Worm (Caenorhabditis elegans): ENCODE results near the gene Y53F4B.11.

DNA sequence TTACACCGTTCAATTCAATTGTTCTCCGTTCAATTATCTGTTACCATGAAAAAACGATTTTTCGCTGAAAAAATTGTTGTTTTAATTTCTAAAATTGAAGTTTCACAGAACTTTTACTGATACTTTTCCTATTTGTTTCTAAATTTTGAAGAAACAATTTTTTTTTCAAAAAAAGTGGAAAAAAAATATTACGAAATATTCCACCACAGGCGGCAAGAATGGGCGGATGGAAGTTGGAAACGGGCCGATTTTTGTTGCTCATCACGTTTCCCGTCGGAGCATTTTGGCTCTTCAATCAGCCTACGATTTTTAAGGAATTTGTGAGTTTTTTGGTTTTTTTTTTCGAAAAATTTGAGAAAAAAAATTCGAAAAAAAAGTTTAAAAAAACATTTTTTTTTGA is 27.2 kb downstream of the Y53F4B.11 start, which contains the start of gene Y53F4B.14:
- TF ChIP-seq mcd-1 (GFP tag; IDR thresholded peaks at IDR 0.05) = no peak
- TF ChIP-seq hmg-20 (GFP tag; IDR thresholded peaks at IDR 0.05) = no peak
- no peak for TF ChIP-seq unc-62 (GFP tag; optimal IDR thresholded peaks at IDR 0.05)
- no peak for TF ChIP-seq ama-1 (optimal IDR thresholded peaks at IDR 0.05)
- no peak for TF ChIP-seq ama-1 (GFP tag; optimal IDR thresholded peaks at IDR 0.05)
- no peak for TF ChIP-seq dox-1 (GFP tag; IDR thresholded peaks at IDR 0.05)
- no peak for TF ChIP-seq somi-1 (GFP tag; optimal IDR thresholded peaks at IDR 0.05)
- no peak for TF ChIP-seq ceh-79 (tag; optimal IDR thresholded peaks at IDR 0.05)

All from whole organism, young adult.